Fruit fly (Drosophila melanogaster): ENCODE results near the gene Rad17.

dm6 chr3R:14653039-14653852 lies 9.8 kb downstream of the Rad17 start:
- TF ChIP-seq CTCF (optimal IDR thresholded peaks at IDR 0.05) (no peak), CG8478 (optimal IDR thresholded peaks at IDR 0.05) (no peak)

Measured in S2 (cell line).